Worm (Caenorhabditis elegans): ENCODE results near the gene T23B5.4.

Gene T23B5.4

DNA sequence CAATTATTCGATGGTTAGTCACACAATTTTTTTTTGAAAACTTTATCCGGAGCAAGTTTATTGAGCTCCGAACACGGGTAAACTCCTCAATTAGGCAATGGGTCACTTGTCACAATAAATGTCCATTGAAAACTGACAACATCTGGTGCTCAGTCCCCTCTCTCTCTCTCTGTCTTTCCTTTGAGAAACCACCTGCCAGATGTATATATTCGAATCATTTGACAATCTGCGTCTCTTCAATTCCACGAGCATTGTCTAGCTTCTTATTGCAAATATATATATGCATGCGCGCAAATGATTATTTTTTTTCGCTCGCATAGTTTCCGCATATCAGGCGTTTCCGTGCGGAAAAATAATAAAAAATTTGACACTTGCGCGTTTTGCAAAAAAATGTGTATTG is 11.0 kb downstream of the T23B5.4 start:
- peak; percentile 4 for TF ChIP-seq dsc-1 (tag; optimal IDR thresholded peaks at IDR 0.05)
- no peak for TF ChIP-seq tlp-1 (tag; optimal IDR thresholded peaks at IDR 0.05)
- TF ChIP-seq nhr-84 (tag; optimal IDR thresholded peaks at IDR 0.05): no peak
- no peak for TF ChIP-seq egl-27 (tag; optimal IDR thresholded peaks at IDR 0.05)
- no peak for TF ChIP-seq F16B12.6 (tag; optimal IDR thresholded peaks at IDR 0.05)
- TF ChIP-seq hlh-17 (GFP tag; optimal IDR thresholded peaks at IDR 0.05; ENCODE audit: borderline replicate concordance): no peak
- no peak for TF ChIP-seq nhr-47 (tag; optimal IDR thresholded peaks at IDR 0.05)

DNA sequence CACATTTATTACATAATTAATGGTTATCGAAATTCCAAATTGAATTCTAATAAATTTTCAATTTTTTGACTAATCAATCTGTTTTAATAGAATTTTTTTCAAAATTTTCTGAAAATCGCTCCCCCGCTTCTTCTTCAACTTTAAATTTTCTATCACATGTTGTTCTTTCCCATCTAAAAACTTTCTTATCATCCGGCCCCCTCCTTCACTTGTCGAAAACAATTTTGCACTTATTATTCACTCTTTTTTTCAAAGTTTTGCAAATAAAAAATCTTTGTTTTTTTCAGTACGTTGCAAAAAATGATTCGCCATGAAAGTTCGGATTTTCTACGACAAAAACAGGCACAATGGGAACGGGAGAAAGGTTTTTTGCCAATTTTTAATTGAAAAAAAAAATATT is 13.6 kb downstream of the T23B5.4 start, which contains the start of gene T23B5.3:
Gene T23B5.3 (plus strand): TSS at position 301 of the 400 bp plus-strand sequence.
- TF ChIP-seq vab-15 (tag; optimal IDR thresholded peaks at IDR 0.05) (no peak), F16B12.6 (tag; optimal IDR thresholded peaks at IDR 0.05) (no peak), unc-130 (tag; optimal IDR thresholded peaks at IDR 0.05) (no peak), jun-1 (tag; optimal IDR thresholded peaks at IDR 0.05) (no peak), rnt-1 (tag; optimal IDR thresholded peaks at IDR 0.05) (no peak), elt-2 (tag; optimal IDR thresholded peaks at IDR 0.05) (peak; percentile 18), swsn-7 (tag; optimal IDR thresholded peaks at IDR 0.05) (no peak), lin-15B (tag; optimal IDR thresholded peaks at IDR 0.05) (no peak)

DNA sequence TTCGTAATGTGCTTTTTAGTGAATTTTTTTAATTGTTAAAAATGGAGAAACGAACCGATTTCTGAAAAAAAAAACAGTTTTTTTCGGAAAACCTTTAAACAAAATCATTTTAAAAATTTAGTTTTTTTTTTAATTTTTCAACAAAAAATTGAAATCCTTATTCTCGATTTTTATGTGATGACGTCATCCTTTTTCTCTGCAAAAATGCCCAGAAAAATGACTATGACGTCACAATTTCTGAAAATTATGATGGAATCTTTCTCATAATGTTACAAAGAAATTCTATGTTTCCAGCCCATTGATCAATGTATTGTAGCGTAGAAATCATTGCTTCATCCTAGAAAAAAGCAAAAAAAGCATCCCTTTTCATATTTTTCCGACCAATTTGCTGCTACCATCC is 14.5 kb downstream of the T23B5.4 start:
- TF ChIP-seq nhr-12 (tag; optimal IDR thresholded peaks at IDR 0.05): no peak
- no peak for TF ChIP-seq swsn-7 (tag; optimal IDR thresholded peaks at IDR 0.05)
- no peak for TF ChIP-seq mab-9 (GFP tag; IDR thresholded peaks at IDR 0.05)
- TF ChIP-seq ztf-11 (tag; optimal IDR thresholded peaks at IDR 0.05): no peak
- no peak for TF ChIP-seq isw-1 (GFP tag; IDR thresholded peaks at IDR 0.05)
- no peak for TF ChIP-seq irx-1 (tag; optimal IDR thresholded peaks at IDR 0.05)
- TF ChIP-seq lsy-2 (tag; optimal IDR thresholded peaks at IDR 0.05): no peak
- TF ChIP-seq nhr-84 (tag; optimal IDR thresholded peaks at IDR 0.05): no peak
- no peak for TF ChIP-seq xbp-1 (tag; optimal IDR thresholded peaks at IDR 0.05)
- TF ChIP-seq ceh-8 (GFP tag; optimal IDR thresholded peaks at IDR 0.05): no peak
- no peak for TF ChIP-seq efl-1 (optimal IDR thresholded peaks at IDR 0.05)
- TF ChIP-seq efl-1 (GFP tag; optimal IDR thresholded peaks at IDR 0.05 in 1 of 2): no peak
- TF ChIP-seq fkh-8 (tag; optimal IDR thresholded peaks at IDR 0.05): no peak
- no peak for TF ChIP-seq egl-13 (tag; optimal IDR thresholded peaks at IDR 0.05)
- TF ChIP-seq fkh-4 (tag; optimal IDR thresholded peaks at IDR 0.05; ENCODE audit: borderline replicate concordance): no peak
- no peak for TF ChIP-seq fkh-10 (GFP tag; optimal IDR thresholded peaks at IDR 0.05)
- no peak for TF ChIP-seq ceh-90 (tag; optimal IDR thresholded peaks at IDR 0.05)

ce11 chrIV:12689709-12690142 is 14.9 kb downstream of the T23B5.4 start:
- peak in 1 of 3 experiments; percentile 21 for TF ChIP-seq dpl-1 (GFP tag; optimal IDR thresholded peaks at IDR 0.05)
- no peak for TF ChIP-seq nhr-85 (tag)
- peak; percentile 33 for TF ChIP-seq nhr-90 (tag; optimal IDR thresholded peaks at IDR 0.05; ENCODE audit: poor library complexity)
- peak; percentile 47 for TF ChIP-seq tlp-1 (tag; optimal IDR thresholded peaks at IDR 0.05)
- peak in 1 of 2 experiments; percentile 60 for TF ChIP-seq lin-35 (GFP tag; optimal IDR thresholded peaks at IDR 0.05)
- no peak for TF ChIP-seq lsy-2 (tag; optimal IDR thresholded peaks at IDR 0.05)
- peak; percentile 75 for TF ChIP-seq pqm-1 (tag; optimal IDR thresholded peaks at IDR 0.05)
- TF ChIP-seq vab-15 (tag; optimal IDR thresholded peaks at IDR 0.05): no peak
- peak; percentile 98 for TF ChIP-seq elt-2 (tag; optimal IDR thresholded peaks at IDR 0.05)
- no peak for TF ChIP-seq ces-1 (GFP tag; optimal IDR thresholded peaks at IDR 0.05)
- TF ChIP-seq mab-9 (GFP tag; IDR thresholded peaks at IDR 0.05): no peak
- TF ChIP-seq lin-14 (GFP tag; optimal IDR thresholded peaks at IDR 0.05): peak; percentile 2
- no peak for TF ChIP-seq efl-1 (optimal IDR thresholded peaks at IDR 0.05)
- TF ChIP-seq efl-1 (GFP tag; optimal IDR thresholded peaks at IDR 0.05 in 1 of 2): peak in 1 of 2 experiments; percentile 83

Measured in whole organism, L1 larva.